Worm (Caenorhabditis elegans) whole organism, young adult: ENCODE results near the gene dis-3.

Source experiments
- C17E4.6 ChIP-seq: fragments of 200-800 bp; sonication (Bioruptor generic); IDR thresholded peaks from 2 replicates; pipeline ENCODE4 v1.3.6; 2022; ENCODE audit warnings: missing genetic modification reagents, missing genetic modification characterization, missing compliant biosample characterization
- F49E8.2 ChIP-seq: sonication (generic microtip); optimal IDR thresholded peaks from 3 replicates; lab custom pipeline; 2017; ENCODE audit warnings: missing genetic modification characterization, mild to moderate bottlenecking, missing compliant biosample characterization, antibody characterized with exemption, moderate library complexity; ENCODE audit not compliant: insufficient read depth
- K12H6.12 ChIP-seq: fragments of 200-800 bp; sonication (Bioruptor generic); optimal IDR thresholded peaks from 2 replicates; lab custom pipeline; 2018; ENCODE audit warnings: mild to moderate bottlenecking, missing genetic modification characterization, missing compliant biosample characterization
- T26A5.8 ChIP-seq: sonication (generic microtip); optimal IDR thresholded peaks from 2 replicates; lab custom pipeline; 2016; ENCODE audit warnings: missing genetic modification characterization, missing compliant biosample characterization
- Y53G8AR.9 ChIP-seq: fragments of 200-800 bp; sonication (Bioruptor generic); conservative IDR thresholded peaks from 2 replicates; pipeline ENCODE4 v1.3.6; 2022; ENCODE audit warnings: missing genetic modification reagents, missing genetic modification characterization, missing compliant biosample characterization
- ama-1 ChIP-seq, 3 experiments: fragments of 150-350 bp in 1 of 3; sonication (generic microtip) in 2 of 3; optimal IDR thresholded peaks; 2 replicates each; lab custom pipeline; 2014 to 2018; ENCODE audit warnings: missing biosample characterization in 2 of 3, missing genetic modification characterization in 2 of 3, missing genetic modification reagents in 2 of 3
- chd-7 ChIP-seq: sonication (generic microtip); optimal IDR thresholded peaks from 2 replicates; lab custom pipeline; 2016; ENCODE audit warnings: mild to moderate bottlenecking, missing genetic modification characterization, moderate library complexity, missing compliant biosample characterization
- rec-8 ChIP-seq, 2 experiments: sonication (generic microtip); optimal IDR thresholded peaks; 2 replicates each; lab custom pipeline; 2016; ENCODE audit warnings: mild to moderate bottlenecking in 2 of 2, missing genetic modification characterization in 2 of 2, missing genetic modification reagents in 2 of 2, missing genotype in 2 of 2, missing biosample characterization in 1 of 2, missing compliant biosample characterization in 1 of 2, moderate library complexity in 1 of 2
- snpc-4 ChIP-seq, 5 experiments: fragments of 150-350 bp in 1 of 5; sonication (generic microtip) in 4 of 5; optimal IDR thresholded peaks; 2 replicates each; lab custom pipeline; 2014 to 2018; ENCODE audit warnings: missing genetic modification characterization in 5 of 5, missing biosample characterization in 3 of 5, antibody characterized with exemption in 2 of 5, mild to moderate bottlenecking in 2 of 5, missing compliant biosample characterization in 2 of 5, missing genotype in 2 of 5, moderate library complexity in 2 of 5, missing genetic modification reagents in 1 of 5

ce11 chrIV:10095171-10095570 is 1.8 kb upstream of the dis-3 start, which contains the start of the genes C04G2.5 and msp-36:
- TF ChIP-seq Y53G8AR.9 (GFP tag; lab: Robert Waterston, UW) (no peak), T26A5.8 (tag; lab: Kevin White, UChicago) (no peak), ama-1 (optimal IDR thresholded peaks at IDR 0.05; lab: Kevin White, UChicago) (no peak), ama-1 (GFP tag; optimal IDR thresholded peaks at IDR 0.05; lab: Kevin White, UChicago) (no peak), F49E8.2 (tag; lab: Kevin White, UChicago) (no peak), C17E4.6 (GFP tag; lab: Robert Waterston, UW) (no peak), rec-8 (tag; optimal IDR thresholded peaks at IDR 0.05; lab: Kevin White, UChicago) (no peak), snpc-4 (GFP tag; optimal IDR thresholded peaks at IDR 0.05; lab: Kevin White, UChicago) (no peak), snpc-4 (tag; optimal IDR thresholded peaks at IDR 0.05; lab: Kevin White, UChicago) (no peak), K12H6.12 (no peak), chd-7 (no peak)
